Fruit fly (Drosophila melanogaster): ENCODE data around the gene CG34250.

DNA sequence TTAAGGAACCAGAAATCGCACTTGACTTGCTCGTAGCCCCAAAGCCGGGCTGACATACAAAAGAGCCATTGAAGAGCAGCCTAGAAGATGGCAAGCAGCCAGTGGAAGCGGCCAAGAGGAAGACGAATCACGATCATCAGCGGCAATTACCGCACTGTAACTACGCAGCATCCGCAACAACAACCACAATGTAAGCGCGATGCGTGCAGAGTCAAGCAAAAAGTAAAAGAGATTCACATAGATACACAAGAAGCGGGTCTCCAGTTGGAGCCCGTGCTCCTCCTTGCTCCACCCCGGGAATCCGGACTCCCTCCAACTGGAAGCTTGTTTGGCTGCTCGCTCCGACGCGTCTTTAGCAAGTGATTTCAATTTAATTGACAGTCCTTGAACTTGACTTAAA, 15.6 kb downstream of the CG34250 start:
- TF ChIP-seq Blimp-1 (GFP tag; optimal IDR thresholded peaks at IDR 0.05) (peak; percentile 10), Lpt (GFP tag; optimal IDR thresholded peaks at IDR 0.05) (no peak), Hr39 (GFP tag; optimal IDR thresholded peaks at IDR 0.05) (no peak), CG11902 (GFP tag; optimal IDR thresholded peaks at IDR 0.05) (no peak), Gug (GFP tag; IDR thresholded peaks at IDR 0.05) (no peak), CG3032 (tag; optimal IDR thresholded peaks at IDR 0.05) (no peak), CG31627 (GFP tag; optimal IDR thresholded peaks at IDR 0.05) (no peak), fd85E (GFP tag; optimal IDR thresholded peaks at IDR 0.05) (no peak), Sox102F (GFP tag; optimal IDR thresholded peaks at IDR 0.05) (no peak), salr (GFP tag; optimal IDR thresholded peaks at IDR 0.05) (no peak), dac (GFP tag; optimal IDR thresholded peaks at IDR 0.05) (no peak), CG15336 (GFP tag; IDR thresholded peaks at IDR 0.05) (no peak)

All from whole organism, prepupa.